Worm (Caenorhabditis elegans): Measurements from ENCODE around the gene cct-6.

cct-6 gene

DNA sequence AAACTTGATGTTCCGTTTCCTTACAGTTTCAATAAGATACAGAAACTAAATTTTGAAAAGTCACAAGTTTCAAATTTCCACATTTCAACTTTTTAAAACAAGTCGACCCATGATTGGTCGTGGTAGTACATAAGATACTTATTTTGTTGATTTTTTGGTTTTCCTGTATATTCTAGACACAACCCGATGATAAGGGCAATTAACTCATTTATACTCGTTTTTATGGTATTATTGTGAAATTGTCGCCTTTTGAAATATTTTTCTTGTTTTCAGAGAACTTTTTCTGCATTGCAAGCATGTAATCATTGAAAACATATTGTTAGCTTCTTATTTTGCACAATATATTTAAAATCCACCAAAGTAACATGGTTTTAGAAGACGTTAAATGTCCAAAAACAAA is 43.5 kb downstream of the cct-6 start:
- no peak for TF ChIP-seq ceh-20 (GFP tag; IDR thresholded peaks at IDR 0.05)
- no peak for TF ChIP-seq madf-9 (GFP tag; conservative IDR thresholded peaks at IDR 0.05)
- peak in 1 of 2 experiments; percentile 1 for TF ChIP-seq unc-62 (GFP tag; optimal IDR thresholded peaks at IDR 0.05 in 1 of 2)
- TF ChIP-seq unc-62 (tag; optimal IDR thresholded peaks at IDR 0.05): no peak
- TF ChIP-seq daf-16 (GFP tag; optimal IDR thresholded peaks at IDR 0.05): no peak
- peak; percentile 63 for TF ChIP-seq daf-16 (tag; optimal IDR thresholded peaks at IDR 0.05)

DNA sequence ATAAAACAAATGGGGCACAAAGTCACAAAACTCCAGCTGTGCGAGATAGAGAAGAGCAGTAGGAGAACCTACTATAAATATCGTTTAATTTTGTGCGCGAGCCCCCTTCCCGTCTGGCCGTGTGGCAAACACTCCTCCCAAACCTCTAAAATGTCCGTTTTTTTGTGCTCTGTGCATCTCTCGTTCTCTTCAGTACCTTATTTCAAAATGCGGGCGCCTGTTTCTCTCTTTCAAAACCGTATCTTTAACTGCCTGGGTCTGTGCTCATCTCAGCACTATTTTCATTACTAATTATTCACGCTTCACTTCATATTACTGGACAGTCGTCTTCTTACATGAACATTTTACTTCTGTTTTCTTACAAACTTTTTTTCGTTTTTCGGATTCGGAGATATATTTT is 45.5 kb downstream of the cct-6 start:
- TF ChIP-seq aly-2 (tag; optimal IDR thresholded peaks at IDR 0.05): no peak
- no peak for TF ChIP-seq Y5F2A.4 (GFP tag; optimal IDR thresholded peaks at IDR 0.05)
- TF ChIP-seq nhr-28 (tag; optimal IDR thresholded peaks at IDR 0.05): peak; percentile 24
- TF ChIP-seq egl-27 (tag; optimal IDR thresholded peaks at IDR 0.05): no peak
- peak; percentile 25 for TF ChIP-seq hlh-11 (tag; optimal IDR thresholded peaks at IDR 0.05)
- peak; percentile 9 for TF ChIP-seq dve-1 (tag; optimal IDR thresholded peaks at IDR 0.05; ENCODE audit: insufficient read depth)
- TF ChIP-seq nhr-10 (tag; optimal IDR thresholded peaks at IDR 0.05): no peak
- TF ChIP-seq daf-16 (GFP tag; optimal IDR thresholded peaks at IDR 0.05): no peak
- peak; percentile 21 for TF ChIP-seq daf-16 (tag; optimal IDR thresholded peaks at IDR 0.05)
- TF ChIP-seq zip-2 (tag; optimal IDR thresholded peaks at IDR 0.05): no peak
- no peak for TF ChIP-seq F10B5.3 (tag; optimal IDR thresholded peaks at IDR 0.05)
- peak; percentile 8; the same call in 1 of the 2 replicates for TF ChIP-seq dmd-6 (GFP tag; IDR thresholded peaks at IDR 0.05)
- TF ChIP-seq nhr-76 (tag; optimal IDR thresholded peaks at IDR 0.05): no peak
- no peak for TF ChIP-seq skn-1 (tag; optimal IDR thresholded peaks at IDR 0.05)
- TF ChIP-seq madf-5 (GFP tag; IDR thresholded peaks at IDR 0.05): no peak
- no peak for TF ChIP-seq ZK546.5 (tag; optimal IDR thresholded peaks at IDR 0.05)
- no peak for TF ChIP-seq fos-1 (tag; optimal IDR thresholded peaks at IDR 0.05)
- TF ChIP-seq sdz-12 (GFP tag; optimal IDR thresholded peaks at IDR 0.05): no peak
- peak; percentile 27 for TF ChIP-seq mes-2 (tag; optimal IDR thresholded peaks at IDR 0.05; ENCODE audit: poor library complexity, severe bottlenecking)
- TF ChIP-seq dmd-9 (GFP tag; IDR thresholded peaks at IDR 0.05): no peak
- TF ChIP-seq dpl-1 (GFP tag; optimal IDR thresholded peaks at IDR 0.05): no peak
- no peak for TF ChIP-seq unc-130 (GFP tag; optimal IDR thresholded peaks at IDR 0.05)
- peak; percentile 34 for TF ChIP-seq aha-1 (tag)
- no peak for TF ChIP-seq ceh-32 (tag; optimal IDR thresholded peaks at IDR 0.05; ENCODE audit: poor library complexity)
- no peak for TF ChIP-seq zfp-3 (GFP tag; conservative IDR thresholded peaks at IDR 0.05)
- no peak for TF ChIP-seq nhr-41 (GFP tag; IDR thresholded peaks at IDR 0.05)

ce11 chrIII:5806720-5807119 is 48.8 kb downstream of the cct-6 start, which contains the start of gene R12B2.2:
Gene R12B2.2, plus strand, starts transcription at chrIII:5807020.
- peak; percentile 20 for TF ChIP-seq mes-2 (tag; optimal IDR thresholded peaks at IDR 0.05; ENCODE audit: poor library complexity, severe bottlenecking)
- no peak for TF ChIP-seq lim-7 (GFP tag; IDR thresholded peaks at IDR 0.05)
- no peak for TF ChIP-seq F37D6.2 (tag; optimal IDR thresholded peaks at IDR 0.05)

DNA sequence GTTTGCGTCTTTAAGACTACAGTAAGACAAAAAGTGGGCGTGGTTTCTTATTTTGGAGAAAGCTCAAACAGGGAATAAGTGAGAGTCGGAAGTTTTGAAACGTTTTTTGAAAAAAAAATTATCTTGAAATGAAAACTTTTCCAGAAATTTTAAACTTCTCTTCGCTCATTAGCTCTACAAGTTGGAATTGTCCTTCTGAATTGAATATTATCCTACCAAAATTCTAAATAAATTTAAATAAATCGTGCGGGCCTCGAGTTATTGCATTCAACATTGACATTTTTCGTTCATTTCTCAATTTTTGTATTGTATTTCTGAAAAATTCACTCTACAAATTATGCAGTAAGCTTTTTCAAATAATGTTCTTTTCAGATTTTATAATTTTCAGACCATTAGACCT is 50.2 kb downstream of the cct-6 start, which contains the start of gene R12B2.3:
Gene R12B2.3 (plus strand): TSS at position 301 of the 400 bp plus-strand sequence.
- no peak for TF ChIP-seq nhr-6 (tag; optimal IDR thresholded peaks at IDR 0.05)
- TF ChIP-seq snpc-1.2 (GFP tag; IDR thresholded peaks at IDR 0.05): no peak
- no peak for TF ChIP-seq jun-1 (tag; optimal IDR thresholded peaks at IDR 0.05)
- TF ChIP-seq pha-4 (GFP tag; IDR thresholded peaks at IDR 0.05): no peak
- TF ChIP-seq pha-4 (tag; optimal IDR thresholded peaks at IDR 0.05): no peak
- no peak for TF ChIP-seq mxl-3 (GFP tag; optimal IDR thresholded peaks at IDR 0.05)
- TF ChIP-seq ctbp-1 (GFP tag; IDR thresholded peaks at IDR 0.05): no peak
- TF ChIP-seq F37D6.2 (tag; optimal IDR thresholded peaks at IDR 0.05): no peak
- TF ChIP-seq nhr-102 (tag; optimal IDR thresholded peaks at IDR 0.05): no peak
- no peak for TF ChIP-seq fos-1 (tag; optimal IDR thresholded peaks at IDR 0.05)
- no peak for TF ChIP-seq lin-1 (GFP tag; IDR thresholded peaks at IDR 0.05)
- TF ChIP-seq dpl-1 (GFP tag; optimal IDR thresholded peaks at IDR 0.05): no peak
- no peak for TF ChIP-seq nhr-76 (tag; optimal IDR thresholded peaks at IDR 0.05)
- no peak for TF ChIP-seq T26A8.4 (GFP tag; IDR thresholded peaks at IDR 0.05)
- TF ChIP-seq lin-13 (GFP tag; optimal IDR thresholded peaks at IDR 0.05): no peak
- no peak for TF ChIP-seq snpc-4 (tag; optimal IDR thresholded peaks at IDR 0.05)
- no peak for TF ChIP-seq nhr-41 (GFP tag; IDR thresholded peaks at IDR 0.05)
- no peak for TF ChIP-seq mxl-2 (GFP tag; conservative IDR thresholded peaks at IDR 0.05)
- TF ChIP-seq F49E8.2 (tag; optimal IDR thresholded peaks at IDR 0.05; ENCODE audit: borderline replicate concordance): no peak
- TF ChIP-seq dmd-8 (GFP tag; IDR thresholded peaks at IDR 0.05): no peak

Measured in whole organism, L4 larva.